Fruit fly (Drosophila melanogaster): ENCODE measurements around the gene Sas10.
A peak's percentile ranks its signal among the peaks of the same experiment; 100 is the strongest.

Sas10 gene

DNA sequence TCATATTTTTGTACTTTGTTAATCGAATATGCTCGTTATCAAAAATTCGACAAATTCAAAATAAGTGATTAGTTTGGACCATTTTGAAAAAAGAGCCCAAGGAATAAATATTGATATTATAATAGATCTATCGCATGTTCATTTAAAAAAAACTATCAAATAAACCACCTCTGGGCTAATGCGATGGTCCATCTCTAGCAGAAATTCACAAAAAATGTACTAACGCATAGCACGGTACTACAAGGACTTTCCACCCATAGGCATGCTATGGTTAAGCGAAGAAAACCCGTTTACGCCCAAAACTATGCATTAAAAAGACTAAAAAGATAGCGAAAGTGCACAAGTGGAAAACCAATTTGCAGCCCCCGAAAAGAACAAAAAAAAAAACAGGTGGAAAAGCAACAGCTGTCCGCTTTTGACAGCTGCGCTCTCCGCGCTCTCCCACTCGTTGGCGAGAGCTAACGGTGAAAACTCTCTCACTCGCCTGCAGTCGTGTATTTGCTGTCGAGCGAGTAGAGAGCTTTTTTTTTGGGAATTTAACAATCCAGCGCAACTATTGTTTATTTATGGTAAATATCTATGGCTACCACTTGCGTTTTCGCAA, 15.2 kb downstream of the Sas10 start, which contains the start of gene CanB (continued):
- no peak for TF ChIP-seq Doc2 (GFP tag; IDR thresholded peaks at IDR 0.05)
- no peak for TF ChIP-seq grau (tag; optimal IDR thresholded peaks at IDR 0.05)
- no peak for TF ChIP-seq kay (GFP tag; optimal IDR thresholded peaks at IDR 0.05)
- TF ChIP-seq NK7.1 (GFP tag; optimal IDR thresholded peaks at IDR 0.05) = no peak
- peak; percentile 60 for TF ChIP-seq CG2116 (GFP tag; optimal IDR thresholded peaks at IDR 0.05)
- no peak for TF ChIP-seq CG5180 (GFP tag; optimal IDR thresholded peaks at IDR 0.05)
- no peak for TF ChIP-seq mld (GFP tag; IDR thresholded peaks at IDR 0.05; ENCODE audit: partially characterized antibody)
- TF ChIP-seq lbe (GFP tag; optimal IDR thresholded peaks at IDR 0.05) = no peak
- no peak for TF ChIP-seq run (tag; optimal IDR thresholded peaks at IDR 0.05)
- no peak for TF ChIP-seq ato (GFP tag; IDR thresholded peaks at IDR 0.05; ENCODE audit: partially characterized antibody)
- no peak for TF ChIP-seq D19A (tag; optimal IDR thresholded peaks at IDR 0.05)
- peak; percentile 20 for TF ChIP-seq Abd-B (GFP tag; optimal IDR thresholded peaks at IDR 0.05)
- TF ChIP-seq bsh (GFP tag; optimal IDR thresholded peaks at IDR 0.05) = no peak
- TF ChIP-seq Deaf1 (tag; optimal IDR thresholded peaks at IDR 0.05) = no peak
- no peak for TF ChIP-seq hb (GFP tag; IDR thresholded peaks at IDR 0.05; ENCODE audit: partially characterized antibody)
- TF ChIP-seq HLH3B (GFP tag; IDR thresholded peaks at IDR 0.05) = no peak; the same call in 1 of the 2 replicates
- no peak for TF ChIP-seq CG15011 (GFP tag; optimal IDR thresholded peaks at IDR 0.05)
- TF ChIP-seq CG7357 (GFP tag; IDR thresholded peaks at IDR 0.05) = no peak
- TF ChIP-seq CG15269 (tag; optimal IDR thresholded peaks at IDR 0.05) = no peak
- no peak for TF ChIP-seq CG7745 (tag; optimal IDR thresholded peaks at IDR 0.05)
- TF ChIP-seq D (optimal IDR thresholded peaks at IDR 0.05) = no peak
- TF ChIP-seq D (GFP tag; optimal IDR thresholded peaks at IDR 0.05) = no peak
- no peak for TF ChIP-seq CG8359 (GFP tag; optimal IDR thresholded peaks at IDR 0.05; ENCODE audit: borderline replicate concordance)
- TF ChIP-seq ab (GFP tag; optimal IDR thresholded peaks at IDR 0.05) = no peak
- no peak for TF ChIP-seq klu (GFP tag; IDR thresholded peaks at IDR 0.05)
- no peak for TF ChIP-seq dati (GFP tag; IDR thresholded peaks at IDR 0.05)
- no peak for TF ChIP-seq CG33557 (GFP tag; optimal IDR thresholded peaks at IDR 0.05)
- no peak for TF ChIP-seq CG13775 (GFP tag; optimal IDR thresholded peaks at IDR 0.05)
- no peak for TF ChIP-seq jumu (GFP tag; optimal IDR thresholded peaks at IDR 0.05)
- TF ChIP-seq ems (GFP tag; optimal IDR thresholded peaks at IDR 0.05) = no peak
- no peak for TF ChIP-seq exex (tag; optimal IDR thresholded peaks at IDR 0.05)
- TF ChIP-seq CG15696 (tag; optimal IDR thresholded peaks at IDR 0.05) = no peak
- no peak for TF ChIP-seq jing (GFP tag; optimal IDR thresholded peaks at IDR 0.05)
- TF ChIP-seq CG18476 (GFP tag; optimal IDR thresholded peaks at IDR 0.05) = no peak
- TF ChIP-seq CG4820 (GFP tag; optimal IDR thresholded peaks at IDR 0.05) = no peak
- TF ChIP-seq gt (GFP tag; IDR thresholded peaks at IDR 0.05) = no peak
- TF ChIP-seq CG13296 (GFP tag; optimal IDR thresholded peaks at IDR 0.05) = no peak
- TF ChIP-seq vfl (GFP tag; optimal IDR thresholded peaks at IDR 0.05) = no peak
- TF ChIP-seq CG12659 (GFP tag; optimal IDR thresholded peaks at IDR 0.05) = no peak
- no peak for TF ChIP-seq CG17612 (GFP tag; IDR thresholded peaks at IDR 0.05)
- TF ChIP-seq ase (GFP tag; IDR thresholded peaks at IDR 0.05) = no peak
- no peak for TF ChIP-seq CG9876 (GFP tag; optimal IDR thresholded peaks at IDR 0.05)
- no peak for TF ChIP-seq Neu2 (GFP tag; optimal IDR thresholded peaks at IDR 0.05; ENCODE audit: borderline replicate concordance)
- no peak for TF ChIP-seq CG15601 (tag; optimal IDR thresholded peaks at IDR 0.05)
- TF ChIP-seq CG9932 (GFP tag; IDR thresholded peaks at IDR 0.05) = peak; percentile 34; the same call in 1 of the 2 replicates
- no peak for TF ChIP-seq Ets65A (GFP tag)
- TF ChIP-seq CG11085 (GFP tag; IDR thresholded peaks at IDR 0.05) = no peak
- no peak for TF ChIP-seq CG10366 (GFP tag; IDR thresholded peaks at IDR 0.05)
- no peak for TF ChIP-seq CG32767 (GFP tag; IDR thresholded peaks at IDR 0.05)
- TF ChIP-seq Oli (tag; optimal IDR thresholded peaks at IDR 0.05) = no peak
- no peak for TF ChIP-seq Mrtf (GFP tag; IDR thresholded peaks at IDR 0.05)

All from whole organism, embryonic.